Fruit fly (Drosophila melanogaster): ENCODE results near the gene Tace.

Tace gene

dm6 chr3R:30000286-30000685 is at the start of gene Tace:
TSS of gene Tace (plus strand) at chr3R:30000530.
- TF ChIP-seq noc (tag; optimal IDR thresholded peaks at IDR 0.05) = no peak

DNA sequence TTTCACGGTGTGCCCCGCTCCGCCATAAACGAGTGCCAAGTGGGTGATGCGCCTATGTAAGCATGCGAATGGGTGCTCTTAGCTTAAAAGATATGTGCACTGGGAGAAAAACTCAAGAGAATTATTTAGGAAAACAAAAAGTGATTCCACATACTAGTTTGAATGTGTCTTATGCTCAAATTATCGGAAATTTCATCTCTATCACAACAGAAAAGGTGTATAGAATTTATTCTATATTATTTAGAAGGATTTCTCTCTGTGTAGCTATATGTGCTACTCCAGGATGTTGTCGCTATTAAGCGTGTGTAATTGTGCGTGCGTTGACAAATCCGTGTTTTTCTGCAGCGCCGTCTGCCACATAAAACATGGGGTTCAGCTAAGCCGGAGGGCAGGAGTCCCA is 41.0 kb upstream of the Tace start:
- no peak for TF ChIP-seq noc (tag; optimal IDR thresholded peaks at IDR 0.05)

DNA sequence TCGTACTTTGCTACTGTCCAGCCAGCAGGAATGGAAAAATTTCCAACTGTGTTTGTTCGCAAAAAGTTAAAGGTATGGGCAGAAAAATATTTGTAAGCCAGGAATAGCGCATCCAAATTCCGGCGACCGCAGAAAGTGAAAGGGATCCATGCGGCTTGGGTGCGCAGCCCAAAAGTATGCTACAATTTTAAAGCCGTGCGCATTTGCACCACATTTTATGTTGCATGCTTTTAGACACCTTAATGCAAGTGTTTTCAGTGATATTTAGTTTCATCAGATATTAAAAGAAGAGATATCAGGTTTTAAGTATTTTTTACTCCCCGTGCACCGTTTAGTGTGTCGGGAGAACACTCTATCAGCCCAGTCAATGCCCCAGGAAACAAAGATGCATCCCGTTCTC is 37.2 kb upstream of the Tace start:
- no peak for TF ChIP-seq noc (tag; optimal IDR thresholded peaks at IDR 0.05)

DNA sequence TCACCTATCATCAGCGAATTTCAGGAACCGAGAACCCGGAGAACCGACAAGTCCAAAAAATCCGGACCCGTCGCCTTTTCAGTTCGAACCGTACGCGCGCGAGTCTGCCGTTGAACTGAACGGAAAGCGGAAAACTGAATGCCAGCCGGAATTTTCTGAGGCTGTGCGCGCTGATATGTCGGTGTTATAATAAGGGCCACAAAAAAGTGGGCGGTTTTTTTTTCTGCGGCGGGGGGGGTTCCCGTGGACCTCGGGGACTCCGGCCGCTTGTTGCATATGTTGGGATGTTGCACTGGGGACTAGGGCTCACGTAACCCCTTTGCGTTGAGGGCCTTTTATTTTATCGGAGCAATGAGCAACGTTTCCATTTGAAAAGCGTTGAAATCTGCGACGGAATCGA is 31.0 kb upstream of the Tace start, which contains the start of gene TkR99D:
Gene TkR99D, minus strand, starts transcription at position 101 of the 400 bp plus-strand sequence.
- TF ChIP-seq noc (tag; optimal IDR thresholded peaks at IDR 0.05) = no peak

DNA sequence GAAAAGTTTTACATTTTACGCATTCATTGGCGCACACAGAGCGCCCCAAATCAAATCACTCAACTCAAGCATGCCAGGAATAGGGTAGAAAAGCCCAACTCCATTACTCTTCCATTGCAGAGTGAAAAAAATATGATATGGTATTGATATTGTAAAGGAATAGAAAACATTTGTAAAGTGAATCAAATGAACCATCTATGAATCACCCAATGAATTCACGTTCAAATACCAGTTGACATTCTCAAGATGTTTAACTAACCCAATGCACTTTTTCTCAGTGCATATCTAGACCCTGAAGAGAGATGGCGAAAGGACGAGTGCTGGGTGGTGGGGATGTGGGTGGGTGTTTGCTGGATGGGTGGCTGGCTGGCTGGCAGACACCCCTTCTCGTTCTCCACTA is 21.7 kb upstream of the Tace start:
- no peak for TF ChIP-seq noc (tag; optimal IDR thresholded peaks at IDR 0.05)

DNA sequence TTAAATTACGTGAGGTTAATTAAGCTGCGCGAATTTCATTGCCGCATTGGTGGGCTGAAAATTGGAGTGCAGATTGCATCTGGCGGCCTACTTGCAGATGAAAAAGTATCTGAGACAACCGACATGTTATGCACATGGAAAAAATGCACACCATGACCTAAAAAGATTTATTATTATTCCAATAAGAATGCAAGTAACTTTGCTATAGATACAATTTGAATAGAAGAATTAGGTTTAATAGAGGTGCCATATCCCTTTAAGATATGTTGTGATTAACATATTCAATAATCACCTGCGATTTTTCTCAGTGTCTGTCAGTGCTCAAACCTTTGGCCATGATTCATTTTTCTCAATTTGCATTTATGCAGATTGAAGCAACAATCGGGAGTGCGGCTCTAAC is 18.9 kb upstream of the Tace start:
- TF ChIP-seq noc (tag; optimal IDR thresholded peaks at IDR 0.05) = no peak

DNA sequence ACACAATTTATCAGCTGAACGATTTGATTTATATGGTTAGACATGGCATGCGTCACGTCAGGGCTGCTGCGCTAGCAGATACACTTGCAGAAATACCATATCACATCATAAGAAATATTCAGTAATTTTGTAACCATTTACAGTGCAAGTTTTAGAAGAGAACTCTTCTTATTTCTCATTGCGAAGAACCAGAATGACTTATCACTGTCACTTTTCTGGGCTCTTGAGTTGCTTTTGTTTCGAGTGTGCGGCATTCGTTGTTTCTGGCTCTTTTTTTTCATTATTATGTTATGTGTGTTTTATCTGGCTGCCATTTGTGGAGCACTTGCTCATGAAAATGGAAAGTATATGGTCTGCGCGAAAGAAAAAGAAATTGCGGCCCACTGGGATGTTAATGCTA is 18.3 kb upstream of the Tace start:
- no peak for TF ChIP-seq noc (tag; optimal IDR thresholded peaks at IDR 0.05)

dm6 chr3R:29983073-29983544 is 17.2 kb upstream of the Tace start, which contains the start of gene CG7896:
TSS of gene CG7896 (plus strand) at chr3R:29983426.
- peak; percentile 75 for TF ChIP-seq noc (tag; optimal IDR thresholded peaks at IDR 0.05)

dm6 chr3R:29983886-29984285 is 16.4 kb upstream of the Tace start:
- TF ChIP-seq noc (tag; optimal IDR thresholded peaks at IDR 0.05) = no peak

- no peak for TF ChIP-seq noc (tag; optimal IDR thresholded peaks at IDR 0.05)
Measured at dm6 chr3R:29985219-29985618, 15.1 kb upstream of the Tace start.

- no peak for TF ChIP-seq noc (tag; optimal IDR thresholded peaks at IDR 0.05)
Measured at dm6 chr3R:29990681-29991080, 9.6 kb upstream of the Tace start.

- TF ChIP-seq noc (tag; optimal IDR thresholded peaks at IDR 0.05) = no peak
Measured at dm6 chr3R:29993134-29993533, 7.2 kb upstream of the Tace start, which contains the start of gene Acph-1. TSS of gene Acph-1 (minus strand) at chr3R:29993411.

DNA sequence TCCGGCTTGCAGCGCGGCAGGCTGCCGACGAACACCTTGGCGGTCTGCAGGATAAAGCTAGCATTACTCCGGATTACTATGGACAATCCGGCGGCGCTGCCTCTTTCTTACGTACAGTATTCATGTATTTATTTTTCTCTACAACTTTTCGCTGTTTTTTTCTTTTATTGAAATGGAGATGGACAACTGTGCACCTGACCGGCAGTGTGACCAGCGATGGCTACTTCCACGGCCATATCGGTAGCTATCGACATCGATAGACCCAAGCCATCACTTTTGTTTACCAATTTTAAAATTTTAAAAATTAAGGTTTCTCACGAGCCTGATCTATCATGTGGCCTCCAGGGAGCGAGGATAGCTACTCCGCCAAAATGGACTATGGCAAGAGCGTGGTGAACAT is 5.3 kb upstream of the Tace start, which contains the start of the genes CG7903 and Sas-6:
Gene CG7903, minus strand, starts transcription at position 197 of the 400 bp plus-strand sequence.
Gene Sas-6, plus strand, starts transcription at position 323 of the 400 bp plus-strand sequence.
- no peak for TF ChIP-seq noc (tag; optimal IDR thresholded peaks at IDR 0.05)

- TF ChIP-seq noc (tag; optimal IDR thresholded peaks at IDR 0.05) = no peak
Measured at dm6 chr3R:29997607-29998236, 2.6 kb upstream of the Tace start, which contains the start of the genes CG15525 and CG11504. TSS of gene CG15525 (minus strand) at chr3R:29997676. TSS of gene CG11504 (plus strand) at chr3R:29997900.

dm6 chr3R:29999495-29999894 is 835 bp upstream of the Tace start, which contains the start of gene CG34298:
TSS of gene CG34298 (plus strand) at chr3R:29999795.
- TF ChIP-seq noc (tag; optimal IDR thresholded peaks at IDR 0.05) = no peak

DNA sequence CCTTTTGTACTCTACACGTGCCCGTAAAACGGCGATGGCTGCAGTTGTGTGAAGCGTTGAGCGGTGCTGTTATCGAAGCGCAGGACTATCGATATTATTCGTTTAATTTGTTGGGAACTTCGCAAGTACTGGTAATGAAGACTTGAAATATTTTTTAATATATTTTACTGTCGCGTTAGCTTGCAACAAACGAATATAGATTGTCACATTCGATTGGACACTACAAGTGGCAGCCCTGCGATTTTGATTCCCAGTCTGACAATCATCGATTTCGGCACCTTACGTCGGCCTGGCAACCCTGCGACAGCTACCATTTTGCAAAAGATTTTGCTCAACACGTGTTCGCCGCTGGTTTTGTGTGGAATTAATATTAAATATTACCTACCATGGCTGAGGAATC is 4.3 kb downstream of the Tace start, which contains the start of the genes Nlp and Nph:
Gene Nlp, plus strand, starts transcription at position 138 of the 400 bp plus-strand sequence.
Gene Nph, minus strand, starts transcription at position 214 of the 400 bp plus-strand sequence.
- peak; percentile 34 for TF ChIP-seq noc (tag; optimal IDR thresholded peaks at IDR 0.05)

DNA sequence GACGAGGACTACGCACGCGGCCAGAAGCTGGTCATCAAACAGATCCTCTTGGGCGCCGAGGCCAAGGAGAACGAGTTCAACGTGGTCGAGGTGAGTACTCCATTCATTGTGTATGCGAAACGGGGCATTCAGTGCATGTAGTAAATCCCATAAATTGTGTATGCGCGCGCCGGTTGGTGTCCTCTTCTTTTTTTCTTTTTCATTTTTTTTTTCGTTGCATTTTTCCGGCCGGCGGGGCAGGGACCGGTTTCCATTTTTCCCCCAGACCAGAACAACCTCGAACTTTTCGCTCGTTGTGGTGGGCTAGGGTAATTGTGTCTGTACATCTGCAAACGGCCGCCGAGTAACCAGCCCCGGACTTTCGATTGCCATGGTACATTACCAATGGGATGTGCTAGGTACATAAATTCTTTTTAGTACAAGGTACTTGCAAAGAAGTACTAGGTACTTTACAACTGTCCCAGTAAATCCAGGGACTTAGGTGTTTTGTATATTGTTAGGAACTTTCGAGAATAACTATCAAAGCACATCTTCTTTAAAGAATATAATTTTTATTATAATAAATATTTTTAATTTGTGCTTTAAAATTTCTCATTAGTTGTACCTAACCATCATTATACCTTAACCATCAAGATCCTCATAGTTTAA is 5.1 kb downstream of the Tace start:
- no peak for TF ChIP-seq noc (tag; optimal IDR thresholded peaks at IDR 0.05)
